Worm (Caenorhabditis elegans): ENCODE results near the gene rpb-4.

rpb-4 gene

ce11 chrII:7394690-7395054 is 20.4 kb downstream of the rpb-4 start, which contains the start of gene bath-44:
Gene bath-44 (plus strand): TSS chrII:7394955.
- no peak for TF ChIP-seq vab-7 (GFP tag; IDR thresholded peaks at IDR 0.05)
- 0 out of 2 replicates have a peak, but pooled peaks have one; percentile 3 for TF ChIP-seq lim-7 (GFP tag; IDR thresholded peaks at IDR 0.05)
- no peak for TF ChIP-seq mxl-2 (GFP tag; conservative IDR thresholded peaks at IDR 0.05)
- TF ChIP-seq set-16 (GFP tag; IDR thresholded peaks at IDR 0.05): no peak

- TF ChIP-seq unc-62 (GFP tag; optimal IDR thresholded peaks at IDR 0.05 in 1 of 2) (peak in 1 of 2 experiments; percentile 98), unc-62 (tag; optimal IDR thresholded peaks at IDR 0.05) (no peak), aha-1 (tag) (peak; percentile 21), dmd-8 (GFP tag; IDR thresholded peaks at IDR 0.05) (no peak)
Observed at ce11 chrII:7396081-7396480, 21.8 kb downstream of the rpb-4 start.

- TF ChIP-seq Y5F2A.4 (GFP tag; optimal IDR thresholded peaks at IDR 0.05): no peak
- 0 out of 2 replicates have a peak, but pooled peaks have one; percentile 13 for TF ChIP-seq arid-1 (GFP tag; conservative IDR thresholded peaks at IDR 0.05)
- TF ChIP-seq spr-1 (tag; optimal IDR thresholded peaks at IDR 0.05): peak; percentile 5
- 0 out of 2 replicates have a peak, but pooled peaks have one; percentile 28 for TF ChIP-seq dmd-9 (GFP tag; IDR thresholded peaks at IDR 0.05)
- peak in 1 of 2 experiments; percentile 43 for TF ChIP-seq hif-1 (tag; optimal IDR thresholded peaks at IDR 0.05)
- 0 out of 2 replicates have a peak, but pooled peaks have one; percentile 18 for TF ChIP-seq zfp-3 (GFP tag; conservative IDR thresholded peaks at IDR 0.05)
- peak; percentile 8 for TF ChIP-seq mep-1 (tag; optimal IDR thresholded peaks at IDR 0.05)
- TF ChIP-seq nhr-28 (tag; optimal IDR thresholded peaks at IDR 0.05): no peak
- peak in 1 of 2 experiments; percentile 26 for TF ChIP-seq lsy-2 (tag; optimal IDR thresholded peaks at IDR 0.05)
- TF ChIP-seq lin-15B (tag; optimal IDR thresholded peaks at IDR 0.05): no peak
- peak; percentile 8 for TF ChIP-seq dve-1 (tag; optimal IDR thresholded peaks at IDR 0.05; ENCODE audit: insufficient read depth)
- TF ChIP-seq lin-38 (GFP tag; IDR thresholded peaks at IDR 0.05): peak; percentile 43; the same call in 1 of the 2 replicates
- peak; percentile 78 for TF ChIP-seq mes-2 (tag; optimal IDR thresholded peaks at IDR 0.05; ENCODE audit: poor library complexity, severe bottlenecking)
- peak; percentile 50 for TF ChIP-seq dpl-1 (GFP tag; optimal IDR thresholded peaks at IDR 0.05)
- no peak for TF ChIP-seq ZK337.2 (GFP tag; IDR thresholded peaks at IDR 0.05)
- peak; percentile 58 for TF ChIP-seq zip-2 (tag; optimal IDR thresholded peaks at IDR 0.05)
- peak; percentile 40 for TF ChIP-seq duxl-1 (tag; optimal IDR thresholded peaks at IDR 0.05; ENCODE audit: poor library complexity)
Observed at ce11 chrII:7397273-7397840, 23.1 kb downstream of the rpb-4 start.

- TF ChIP-seq lin-38 (GFP tag; IDR thresholded peaks at IDR 0.05): peak; percentile 9; the same call in 1 of the 2 replicates
- TF ChIP-seq F10B5.3 (tag; optimal IDR thresholded peaks at IDR 0.05): no peak
Observed at ce11 chrII:7398712-7399111, 24.4 kb downstream of the rpb-4 start, which contains the start of gene C07D10.1. Gene C07D10.1 (plus strand): TSS chrII:7399012.

- no peak for TF ChIP-seq ceh-82 (tag; optimal IDR thresholded peaks at IDR 0.05)
- peak; percentile 52 for TF ChIP-seq aha-1 (tag)
Observed at ce11 chrII:7402625-7403024, 28.3 kb downstream of the rpb-4 start, which contains the start of gene nas-7. Gene nas-7 (minus strand): TSS chrII:7402725.

ce11 chrII:7404001-7404400 is 29.7 kb downstream of the rpb-4 start:
- TF ChIP-seq nhr-48 (tag; optimal IDR thresholded peaks at IDR 0.05) (peak; percentile 8), skn-1 (tag; optimal IDR thresholded peaks at IDR 0.05) (no peak), mep-1 (tag; optimal IDR thresholded peaks at IDR 0.05) (peak; percentile 1), mxl-2 (GFP tag; conservative IDR thresholded peaks at IDR 0.05) (no peak), ceh-32 (tag; optimal IDR thresholded peaks at IDR 0.05; ENCODE audit: poor library complexity) (no peak), sdz-12 (GFP tag; optimal IDR thresholded peaks at IDR 0.05) (no peak), nhr-77 (tag; optimal IDR thresholded peaks at IDR 0.05) (no peak), egl-27 (tag; optimal IDR thresholded peaks at IDR 0.05) (no peak), dmd-8 (GFP tag; IDR thresholded peaks at IDR 0.05) (no peak), nhr-111 (GFP tag; optimal IDR thresholded peaks at IDR 0.05) (no peak), set-16 (GFP tag; IDR thresholded peaks at IDR 0.05) (no peak), T26A8.4 (GFP tag; IDR thresholded peaks at IDR 0.05) (peak; percentile 20; the same call in 1 of the 2 replicates), mxl-3 (GFP tag; optimal IDR thresholded peaks at IDR 0.05) (peak; percentile 61), unc-62 (GFP tag; optimal IDR thresholded peaks at IDR 0.05 in 1 of 2) (peak in 1 of 2 experiments; percentile 61), unc-62 (tag; optimal IDR thresholded peaks at IDR 0.05) (no peak), lin-1 (GFP tag; IDR thresholded peaks at IDR 0.05) (no peak), aha-1 (tag) (peak; percentile 73), madf-9 (GFP tag; conservative IDR thresholded peaks at IDR 0.05) (no peak), nhr-25 (tag; optimal IDR thresholded peaks at IDR 0.05; ENCODE audit: borderline replicate concordance, insufficient read depth) (peak; percentile 52)

Measured in whole organism, L4 larva.